Fruit fly (Drosophila melanogaster): ENCODE data around the gene Taf12.
A peak's percentile ranks its signal among the peaks of the same experiment; 100 is the strongest.

The Taf12 gene

DNA sequence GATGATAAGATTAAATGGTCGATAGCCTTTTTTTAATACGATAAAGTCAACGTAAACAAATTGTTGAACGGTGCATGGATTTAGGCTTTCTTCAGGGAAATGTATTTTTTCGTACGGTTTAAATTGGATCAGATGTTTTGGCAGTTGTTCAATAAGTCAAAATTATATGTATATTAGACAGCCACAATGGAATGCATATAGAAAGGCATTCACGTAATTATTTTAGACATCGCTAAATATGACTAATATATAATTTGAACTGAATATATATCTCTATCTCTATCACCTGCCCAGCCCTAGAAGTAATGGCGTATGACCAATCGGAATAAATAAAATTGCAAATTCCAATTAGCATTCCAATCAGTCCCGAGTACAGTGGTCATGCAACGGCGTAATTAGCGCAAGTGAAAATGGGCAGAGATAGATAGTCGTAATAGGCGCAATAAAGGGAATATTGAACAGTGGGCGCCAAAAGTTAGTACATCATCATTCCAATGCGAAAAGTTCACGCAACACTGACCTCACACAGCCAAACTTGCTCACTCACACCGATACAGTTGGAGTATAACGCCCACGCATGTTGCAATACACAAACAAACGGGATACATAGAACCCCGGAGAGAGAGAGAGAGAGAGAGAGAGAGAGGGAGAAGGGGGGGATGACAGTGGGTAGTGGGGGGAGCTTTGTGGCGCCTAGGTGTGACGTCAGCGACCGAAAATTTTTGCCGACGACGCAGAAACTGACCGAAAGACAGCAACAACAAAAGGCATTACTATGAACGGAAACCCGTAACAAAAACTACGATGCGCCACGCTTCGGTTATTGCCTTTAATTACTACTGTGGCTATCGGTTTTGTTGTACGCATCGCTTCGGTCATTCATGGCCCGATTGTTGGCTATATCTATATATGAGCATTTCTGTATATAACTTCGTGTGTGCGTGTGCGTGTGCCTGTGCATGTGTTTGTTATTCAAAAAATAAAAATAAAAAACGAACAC is 30.8 kb downstream of the Taf12 start (continued):
- no peak for TF ChIP-seq Xbp1 (GFP tag; optimal IDR thresholded peaks at IDR 0.05)
- TF ChIP-seq Drgx (GFP tag; IDR thresholded peaks at IDR 0.05), result peak; percentile 30; the same call in 1 of the 2 replicates
- TF ChIP-seq zfh2 (GFP tag; optimal IDR thresholded peaks at IDR 0.05), result no peak
- TF ChIP-seq Myb (GFP tag; optimal IDR thresholded peaks at IDR 0.05), result no peak
- no peak for TF ChIP-seq Meics (GFP tag; optimal IDR thresholded peaks at IDR 0.05)
- no peak for TF ChIP-seq Opbp (GFP tag; IDR thresholded peaks at IDR 0.05; ENCODE audit: partially characterized antibody)
- no peak for TF ChIP-seq CG10267 (tag; optimal IDR thresholded peaks at IDR 0.05)
- TF ChIP-seq bcd (GFP tag; optimal IDR thresholded peaks at IDR 0.05), result no peak
- no peak for TF ChIP-seq pum (GFP tag; optimal IDR thresholded peaks at IDR 0.05)
- no peak for TF ChIP-seq CG4854 (GFP tag; optimal IDR thresholded peaks at IDR 0.05)
- TF ChIP-seq BtbVII (GFP tag; optimal IDR thresholded peaks at IDR 0.05), result peak; percentile 67
- TF ChIP-seq CG6175 (GFP tag; IDR thresholded peaks at IDR 0.05), result peak; percentile 53; the same call in 1 of the 3 replicates
- no peak for TF ChIP-seq repo (GFP tag; optimal IDR thresholded peaks at IDR 0.05)
- TF ChIP-seq CrebB (tag; optimal IDR thresholded peaks at IDR 0.05), result peak; percentile 25
- no peak for TF ChIP-seq psq (GFP tag; optimal IDR thresholded peaks at IDR 0.05)
- TF ChIP-seq Sry-δ (GFP tag; optimal IDR thresholded peaks at IDR 0.05), result no peak
- no peak for TF ChIP-seq CG10321 (GFP tag; IDR thresholded peaks at IDR 0.05)
- no peak for TF ChIP-seq CG4730 (GFP tag; IDR thresholded peaks at IDR 0.05)
- TF ChIP-seq pros (GFP tag; optimal IDR thresholded peaks at IDR 0.05), result no peak
- TF ChIP-seq jing (GFP tag; optimal IDR thresholded peaks at IDR 0.05), result no peak
- no peak for TF ChIP-seq CG7928 (GFP tag; optimal IDR thresholded peaks at IDR 0.05)
- TF ChIP-seq CG3838 (GFP tag; optimal IDR thresholded peaks at IDR 0.05), result no peak
- TF ChIP-seq sr (GFP tag; IDR thresholded peaks at IDR 0.05), result peak; percentile 88
- no peak for TF ChIP-seq Mrtf (GFP tag; IDR thresholded peaks at IDR 0.05)
- no peak for TF ChIP-seq CG2875 (GFP tag; optimal IDR thresholded peaks at IDR 0.05)
- no peak for TF ChIP-seq da (GFP tag; optimal IDR thresholded peaks at IDR 0.05)
- TF ChIP-seq wek (GFP tag; optimal IDR thresholded peaks at IDR 0.05), result no peak
- TF ChIP-seq Lim3 (GFP tag; IDR thresholded peaks at IDR 0.05), result no peak
- peak; percentile 98 for TF ChIP-seq Elba2 (GFP tag; optimal IDR thresholded peaks at IDR 0.05)
- TF ChIP-seq Nf-YA (GFP tag; IDR thresholded peaks at IDR 0.05), result no peak
- TF ChIP-seq Fer1 (GFP tag; optimal IDR thresholded peaks at IDR 0.05), result peak; percentile 33
- TF ChIP-seq kni (GFP tag; optimal IDR thresholded peaks at IDR 0.05), result no peak
- no peak for TF ChIP-seq ci (GFP tag; IDR thresholded peaks at IDR 0.05)
- peak; percentile 87 for TF ChIP-seq sd (tag; optimal IDR thresholded peaks at IDR 0.05)
- TF ChIP-seq Side (GFP tag; optimal IDR thresholded peaks at IDR 0.05), result no peak
- TF ChIP-seq Atf3 (GFP tag; optimal IDR thresholded peaks at IDR 0.05), result peak; percentile 47
- TF ChIP-seq Deaf1 (tag; optimal IDR thresholded peaks at IDR 0.05), result peak; percentile 61
- TF ChIP-seq vnd (GFP tag; IDR thresholded peaks at IDR 0.05; ENCODE audit: partially characterized antibody), result no peak
- no peak for TF ChIP-seq Fer2 (tag; optimal IDR thresholded peaks at IDR 0.05)
- TF ChIP-seq Chrac-16 (GFP tag; optimal IDR thresholded peaks at IDR 0.05), result no peak
- TF ChIP-seq CG12744 (GFP tag; optimal IDR thresholded peaks at IDR 0.05), result no peak
- no peak for TF ChIP-seq CG2120 (GFP tag; optimal IDR thresholded peaks at IDR 0.05)
- no peak for TF ChIP-seq tx (GFP tag; optimal IDR thresholded peaks at IDR 0.05)
- TF ChIP-seq cg (GFP tag; optimal IDR thresholded peaks at IDR 0.05), result peak; percentile 81
- no peak for TF ChIP-seq CG6791 (GFP tag; IDR thresholded peaks at IDR 0.05; ENCODE audit: partially characterized antibody)
- TF ChIP-seq Dll (GFP tag; IDR thresholded peaks at IDR 0.05; ENCODE audit: partially characterized antibody), result no peak
- TF ChIP-seq CG3995 (GFP tag; optimal IDR thresholded peaks at IDR 0.05), result no peak
- no peak for TF ChIP-seq CG1647 (GFP tag; optimal IDR thresholded peaks at IDR 0.05)
- no peak for TF ChIP-seq CG17361 (GFP tag; IDR thresholded peaks at IDR 0.05)

Measured in whole organism, embryonic.